Worm (Caenorhabditis elegans): Measurements from ENCODE around the gene T12G3.11.

- TF ChIP-seq ref-1 (GFP tag; conservative IDR thresholded peaks at IDR 0.05): no peak
- TF ChIP-seq T22C8.4 (GFP tag; IDR thresholded peaks at IDR 0.05): no peak
- TF ChIP-seq ztf-29 (GFP tag; IDR thresholded peaks at IDR 0.05): no peak
- TF ChIP-seq med-1 (GFP tag; optimal IDR thresholded peaks at IDR 0.05; ENCODE audit: insufficient read depth): no peak
- no peak for TF ChIP-seq cog-1 (tag; optimal IDR thresholded peaks at IDR 0.05)
- TF ChIP-seq flt-1 (GFP tag; IDR thresholded peaks at IDR 0.05): no peak
- no peak for TF ChIP-seq tab-1 (GFP tag; IDR thresholded peaks at IDR 0.05)
Observed at ce11 chrIV:12012439-12013003, 17.1 kb downstream of the T12G3.11 start.

All from whole organism, midembryonic.